Worm (Caenorhabditis elegans) whole organism, late embryonic: ENCODE data around the gene F52E1.5.

Experiments
- ama-1 ChIP-seq: fragments of 150-350 bp; optimal IDR thresholded peaks from 2 replicates; lab custom pipeline; 2014
- ceh-14 ChIP-seq: sonication (generic microtip); optimal IDR thresholded peaks from 2 replicates; lab custom pipeline; 2016; ENCODE audit warnings: missing genotype, missing genetic modification characterization, missing compliant biosample characterization
- elt-2 ChIP-seq: sonication (generic microtip); optimal IDR thresholded peaks from 2 replicates; lab custom pipeline; 2016; ENCODE audit warnings: missing genetic modification reagents, missing genetic modification characterization, missing compliant biosample characterization
- nhr-11 ChIP-seq: fragments of 150-350 bp; optimal IDR thresholded peaks from 2 replicates; lab custom pipeline; 2014; ENCODE audit warnings: missing biosample characterization, missing genetic modification characterization
- pros-1 ChIP-seq: fragments of 150-350 bp; optimal IDR thresholded peaks from 2 replicates; lab custom pipeline; 2014; ENCODE audit warnings: missing biosample characterization, missing genetic modification reagents, missing genetic modification characterization
- rnt-1 ChIP-seq: sonication (generic microtip); optimal IDR thresholded peaks from 2 replicates; lab custom pipeline; 2016; ENCODE audit warnings: missing genetic modification characterization, missing compliant biosample characterization

- TF ChIP-seq pros-1 (tag; lab: Kevin White, UChicago), result no peak
- no peak for TF ChIP-seq rnt-1 (tag; lab: Kevin White, UChicago)
- no peak for TF ChIP-seq nhr-11 (tag; lab: Kevin White, UChicago)
- TF ChIP-seq elt-2 (tag; lab: Kevin White, UChicago), result peak; percentile 36
- TF ChIP-seq ceh-14 (tag; lab: Kevin White, UChicago), result no peak
- no peak for TF ChIP-seq ama-1
These were observed 20.2 kb upstream of the F52E1.5 start, which contains the start of gene mpdu-1 for ce11 chrV:8359113-8359564.
